Fruit fly (Drosophila melanogaster) Kc167 (cell line): ENCODE measurements around the gene CG42399.

Experiments used
- Sin3A ChIP-seq: fragments of >200 bp; optimal IDR thresholded peaks from 2 replicates; lab custom pipeline; 2018; ENCODE audit warnings: missing external identifiers
- h ChIP-seq: fragments of >200 bp; optimal IDR thresholded peaks from 3 replicates; lab custom pipeline; 2018; ENCODE audit warnings: missing external identifiers
- psq ChIP-seq: fragments of >200 bp; optimal IDR thresholded peaks from 2 replicates; lab custom pipeline; 2017; ENCODE audit warnings: missing external identifiers

- TF ChIP-seq Sin3A (lab: Kevin White, UChicago) (no peak), psq (lab: Kevin White, UChicago) (no peak), h (no peak)
Observed at dm6 chr2L:102161-102761, 50.8 kb downstream of the CG42399 start, which contains the start of gene Creld.
